Fruit fly (Drosophila melanogaster): ENCODE results near the gene CG15012.

CG15012 gene

dm6 chr3L:4253611-4254300 is 38.3 kb downstream of the CG15012 start:
- TF ChIP-seq EcR (GFP tag; optimal IDR thresholded peaks at IDR 0.05): no peak
- TF ChIP-seq Dll (optimal IDR thresholded peaks at IDR 0.05): no peak
- TF ChIP-seq CG8478 (optimal IDR thresholded peaks at IDR 0.05): no peak
- TF ChIP-seq psq (optimal IDR thresholded peaks at IDR 0.05): no peak

DNA sequence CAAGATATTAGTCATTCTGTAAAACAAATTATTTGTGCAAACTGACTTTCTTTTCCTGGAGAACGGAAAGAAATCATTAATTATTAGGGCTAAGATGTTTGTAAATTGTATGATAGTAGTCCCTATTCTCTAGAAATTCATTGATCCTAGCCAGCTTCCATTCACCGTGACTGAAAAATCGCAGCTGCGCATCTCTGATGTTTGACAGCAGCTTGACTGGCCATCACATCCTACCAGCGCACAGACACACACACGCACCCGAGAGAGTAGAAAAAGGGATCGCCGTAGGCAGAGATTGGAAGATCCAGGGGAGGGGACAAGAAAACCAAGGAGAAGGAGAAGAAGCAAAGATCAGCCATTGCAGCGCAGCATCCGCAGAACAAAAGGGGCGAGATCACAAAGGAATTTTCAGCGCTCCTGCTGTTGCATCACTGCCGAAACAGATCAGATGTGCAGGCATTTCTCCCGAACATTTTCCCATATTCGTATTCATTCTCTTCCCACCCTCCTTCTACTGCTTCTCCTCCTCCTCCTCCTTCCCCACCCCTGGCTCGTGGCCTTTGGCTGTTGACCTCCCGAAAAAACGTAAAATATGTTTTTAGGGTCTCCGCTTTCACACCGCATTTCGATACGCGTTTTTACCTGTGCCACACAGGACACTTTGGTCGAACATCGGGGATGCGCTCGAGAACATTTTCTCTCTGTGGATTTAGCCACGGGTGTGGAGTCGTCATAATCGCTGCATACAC is 39.0 kb downstream of the CG15012 start:
- no peak for TF ChIP-seq EcR (GFP tag; optimal IDR thresholded peaks at IDR 0.05)
- TF ChIP-seq Dll (optimal IDR thresholded peaks at IDR 0.05): no peak
- no peak for TF ChIP-seq psq (optimal IDR thresholded peaks at IDR 0.05)
- TF ChIP-seq pan (optimal IDR thresholded peaks at IDR 0.05): no peak
- no peak for TF ChIP-seq CG8478 (optimal IDR thresholded peaks at IDR 0.05)
- no peak for TF ChIP-seq usp (GFP tag; optimal IDR thresholded peaks at IDR 0.05)

- no peak for TF ChIP-seq Dll (optimal IDR thresholded peaks at IDR 0.05)
- TF ChIP-seq EcR (GFP tag; optimal IDR thresholded peaks at IDR 0.05): no peak
- TF ChIP-seq CG8478 (optimal IDR thresholded peaks at IDR 0.05): no peak
- TF ChIP-seq usp (GFP tag; optimal IDR thresholded peaks at IDR 0.05): no peak
- TF ChIP-seq psq (optimal IDR thresholded peaks at IDR 0.05): no peak
Measured at dm6 chr3L:4252121-4252861, 39.8 kb downstream of the CG15012 start.

dm6 chr3L:4242428-4242827 is 49.6 kb downstream of the CG15012 start, which contains the start of gene pav:
Gene pav, plus strand, starts transcription at chr3L:4242734.
- TF ChIP-seq usp (GFP tag; optimal IDR thresholded peaks at IDR 0.05): no peak
- TF ChIP-seq Dll (optimal IDR thresholded peaks at IDR 0.05): no peak
- TF ChIP-seq psq (optimal IDR thresholded peaks at IDR 0.05): no peak
- TF ChIP-seq EcR (GFP tag; optimal IDR thresholded peaks at IDR 0.05): no peak
- no peak for TF ChIP-seq pan (optimal IDR thresholded peaks at IDR 0.05)
- no peak for TF ChIP-seq CG8478 (optimal IDR thresholded peaks at IDR 0.05)

Data from whole organism.